Worm (Caenorhabditis elegans): ENCODE measurements around the gene zzz-1.

ce11 chrV:10874938-10875599 is 33.9 kb downstream of the zzz-1 start:
- peak; percentile 7 for TF ChIP-seq mep-1 (tag; optimal IDR thresholded peaks at IDR 0.05)
- no peak for TF ChIP-seq nhr-90 (tag; optimal IDR thresholded peaks at IDR 0.05; ENCODE audit: poor library complexity)
- TF ChIP-seq ama-1 (optimal IDR thresholded peaks at IDR 0.05), result no peak
- no peak for TF ChIP-seq grh-1 (GFP tag; IDR thresholded peaks at IDR 0.05)

Measured in whole organism, L1 larva.